Fruit fly (Drosophila melanogaster) Kc167 (cell line): Measurements from ENCODE around the gene CG31142.

Experiments used
- Myc ChIP-seq: fragments of >200 bp; optimal IDR thresholded peaks from 2 replicates; lab custom pipeline; 2017; ENCODE audit warnings: missing external identifiers
- Sin3A ChIP-seq: fragments of >200 bp; optimal IDR thresholded peaks from 2 replicates; lab custom pipeline; 2018; ENCODE audit warnings: missing external identifiers
- h ChIP-seq: fragments of >200 bp; optimal IDR thresholded peaks from 3 replicates; lab custom pipeline; 2018; ENCODE audit warnings: missing external identifiers
- insv ChIP-seq: fragments of >200 bp; optimal IDR thresholded peaks from 3 replicates; lab custom pipeline; 2018; ENCODE audit warnings: missing external identifiers
- psq ChIP-seq: fragments of >200 bp; optimal IDR thresholded peaks from 2 replicates; lab custom pipeline; 2017; ENCODE audit warnings: missing external identifiers
- ttk ChIP-seq: sonication (Bioruptor generic); optimal IDR thresholded peaks from 2 replicates; lab custom pipeline; 2017; ENCODE audit warnings: missing external identifiers

Gene CG31142

dm6 chr3R:23955380-23955779 lies 26.3 kb downstream of the CG31142 start:
- no peak for TF ChIP-seq insv
- TF ChIP-seq h (lab: Kevin White, UChicago) = no peak
- TF ChIP-seq ttk = no peak
- no peak for TF ChIP-seq Sin3A (lab: Kevin White, UChicago)
- TF ChIP-seq psq (lab: Kevin White, UChicago) = no peak
- no peak for TF ChIP-seq Myc (lab: Kevin White, UChicago)

- no peak for TF ChIP-seq ttk
- TF ChIP-seq insv = no peak
- no peak for TF ChIP-seq Sin3A (lab: Kevin White, UChicago)
- TF ChIP-seq psq (lab: Kevin White, UChicago) = no peak
- no peak for TF ChIP-seq Myc (lab: Kevin White, UChicago)
- no peak for TF ChIP-seq h (lab: Kevin White, UChicago)
These were observed 29.2 kb downstream of the CG31142 start, which contains the start of the genes GluProRS and AP-1sigma for dm6 chr3R:23958091-23958838. TSS of gene GluProRS (minus strand) at chr3R:23958391. TSS of gene AP-1sigma (plus strand) at chr3R:23958651.

DNA sequence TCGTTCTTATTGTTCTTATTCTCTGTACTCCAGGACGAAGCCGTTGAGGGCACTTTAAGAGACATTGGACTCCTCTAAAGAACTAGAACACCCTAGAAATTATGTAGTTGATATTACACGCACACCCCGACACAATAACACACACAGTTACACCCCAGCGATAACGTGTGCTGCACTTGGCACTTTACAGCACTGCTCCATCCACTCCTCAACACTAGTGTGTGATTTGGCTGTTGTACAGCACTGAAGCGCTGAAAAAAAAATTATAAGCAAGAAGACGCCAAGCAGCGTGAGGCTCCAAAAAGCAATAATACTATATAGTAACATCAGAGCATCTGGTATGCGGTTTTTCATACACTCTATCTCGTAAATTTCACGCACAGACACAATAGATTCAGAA lies 31.8 kb downstream of the CG31142 start:
- TF ChIP-seq insv = no peak
- TF ChIP-seq Myc (lab: Kevin White, UChicago) = no peak
- no peak for TF ChIP-seq psq (lab: Kevin White, UChicago)
- TF ChIP-seq h (lab: Kevin White, UChicago) = no peak

DNA sequence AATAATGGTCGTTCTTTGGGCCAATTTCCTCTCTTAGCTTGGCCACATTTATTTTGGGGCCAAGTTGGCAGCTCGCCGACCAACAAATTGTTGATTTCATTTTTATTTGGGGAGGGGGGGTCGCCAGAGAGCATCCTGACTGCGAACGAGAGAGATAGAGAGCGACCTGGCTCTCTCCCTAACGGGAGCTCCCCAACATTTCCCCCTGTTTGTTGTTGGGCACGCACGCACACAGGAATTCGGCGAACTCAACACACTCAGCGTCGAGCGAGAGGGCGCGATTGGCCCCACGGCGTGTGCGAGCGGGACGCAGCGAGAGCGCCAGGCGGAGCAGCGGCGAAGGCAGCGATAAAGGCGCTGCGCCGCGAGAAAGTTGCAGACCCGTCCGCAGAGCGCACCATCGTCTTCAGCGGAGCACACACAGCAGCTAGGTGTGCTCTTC lies 33.8 kb downstream of the CG31142 start, which contains the start of gene CG31140:
Gene CG31140, plus strand, starts transcription at position 400 of the 442 bp plus-strand sequence.
- TF ChIP-seq psq (lab: Kevin White, UChicago) (no peak), h (lab: Kevin White, UChicago) (no peak), insv (no peak), Sin3A (lab: Kevin White, UChicago) (no peak), ttk (no peak), Myc (lab: Kevin White, UChicago) (no peak)

dm6 chr3R:23964913-23965718 lies 36.1 kb downstream of the CG31142 start:
- TF ChIP-seq insv (no peak), ttk (no peak), Sin3A (lab: Kevin White, UChicago) (no peak), psq (lab: Kevin White, UChicago) (no peak), h (lab: Kevin White, UChicago) (no peak), Myc (lab: Kevin White, UChicago) (no peak)

dm6 chr3R:23969449-23969848 lies 40.4 kb downstream of the CG31142 start:
- TF ChIP-seq Sin3A (lab: Kevin White, UChicago) (no peak), h (lab: Kevin White, UChicago) (no peak), Myc (lab: Kevin White, UChicago) (no peak), insv (no peak), ttk (no peak), psq (lab: Kevin White, UChicago) (no peak)

dm6 chr3R:23971208-23971607 lies 42.2 kb downstream of the CG31142 start:
- TF ChIP-seq Sin3A (lab: Kevin White, UChicago) (no peak), Myc (lab: Kevin White, UChicago) (no peak), psq (lab: Kevin White, UChicago) (no peak), ttk (no peak), insv (no peak), h (lab: Kevin White, UChicago) (no peak)

DNA sequence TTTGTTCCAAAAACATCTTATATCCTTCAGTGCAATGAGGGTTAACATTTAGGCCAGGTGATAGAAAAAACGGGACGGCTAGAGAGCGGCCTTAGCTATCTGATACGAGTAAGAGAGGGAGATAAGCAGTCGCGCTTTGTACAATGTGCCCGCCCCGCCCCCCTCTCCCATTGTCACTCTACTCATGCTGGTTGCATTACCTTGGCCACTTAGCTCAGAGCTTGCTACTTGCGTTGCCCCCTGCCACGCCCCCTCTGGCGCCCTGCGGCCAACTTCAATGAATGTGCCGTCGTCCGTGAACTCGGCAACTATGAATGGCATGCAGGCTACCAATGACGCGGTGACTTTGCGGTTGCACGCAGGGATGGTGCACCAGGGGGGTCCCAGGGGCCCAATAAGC lies 42.7 kb downstream of the CG31142 start:
- TF ChIP-seq Myc (lab: Kevin White, UChicago) (no peak), h (lab: Kevin White, UChicago) (no peak), insv (no peak), psq (lab: Kevin White, UChicago) (no peak), Sin3A (lab: Kevin White, UChicago) (no peak), ttk (no peak)
